Fruit fly (Drosophila melanogaster) whole organism, prepupa: ENCODE data around the gene Rabex-5.
"Not testable (repeated sequence)": the region's sequence is repeated elsewhere in the genome, so short reads cannot be mapped to it uniquely, and the experiment has no call there.

ENCODE experiments used
- CG1621 ChIP-seq: fragments of 200-800 bp; sonication (Bioruptor generic); optimal IDR thresholded peaks from 3 replicates; lab custom pipeline; 2018; ENCODE audit warnings: missing biosample characterization, mild to moderate bottlenecking, missing genetic modification characterization
- CG16779 ChIP-seq: fragments of 200-800 bp; sonication (Bioruptor generic); optimal IDR thresholded peaks from 3 replicates; lab custom pipeline; 2017; ENCODE audit warnings: missing biosample characterization, mild to moderate bottlenecking, missing genetic modification characterization
- CG7368 ChIP-seq: fragments of 200-800 bp; sonication (Bioruptor generic); optimal IDR thresholded peaks from 3 replicates; lab custom pipeline; 2016; ENCODE audit warnings: missing biosample characterization, missing genetic modification characterization
- OdsH ChIP-seq: fragments of 200-800 bp; sonication (Bioruptor generic); optimal IDR thresholded peaks from 3 replicates; lab custom pipeline; 2016; ENCODE audit warnings: missing biosample characterization, missing genetic modification characterization
- Sox102F ChIP-seq: fragments of 200-800 bp; sonication (Bioruptor generic); optimal IDR thresholded peaks from 2 replicates; lab custom pipeline; 2016; ENCODE audit warnings: missing biosample characterization, mild to moderate bottlenecking, missing genetic modification characterization
- pdm3 ChIP-seq: fragments of 200-800 bp; sonication (Bioruptor generic); optimal IDR thresholded peaks from 3 replicates; lab custom pipeline; 2016; ENCODE audit warnings: missing biosample characterization, missing genetic modification characterization

DNA sequence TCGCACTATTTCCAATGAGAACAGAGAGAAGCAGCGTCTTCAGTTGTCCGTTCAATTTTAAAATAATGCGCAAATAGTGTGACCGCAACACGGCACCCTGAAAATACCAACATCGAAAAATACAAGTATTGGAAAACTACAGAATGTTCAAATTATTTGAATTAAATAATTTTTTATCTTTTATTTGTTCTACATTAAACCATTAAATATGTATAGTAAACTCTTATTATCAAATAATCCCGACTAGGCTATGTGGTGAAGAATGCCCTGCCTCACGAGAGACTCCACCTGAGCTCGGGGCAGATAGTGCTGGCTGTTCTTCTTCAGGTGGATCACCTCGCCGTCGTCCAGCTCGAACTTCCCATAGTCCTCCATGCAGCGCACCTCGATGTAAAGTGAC lies 48.9 kb upstream of the Rabex-5 start, which contains the start of gene CG32318:
- TF ChIP-seq CG1621 (tag; lab: Kevin White, UChicago); CG16779; pdm3 (GFP tag; lab: Kevin White, UChicago); OdsH (GFP tag; lab: Kevin White, UChicago); CG7368; Sox102F (GFP tag; lab: Kevin White, UChicago): not testable (repeated sequence)
